Fruit fly (Drosophila melanogaster) whole organism, embryonic: Measurements from ENCODE around the gene mthl9.

Experiments used
- Atf-2 ChIP-seq: fragments of 200-800 bp; sonication (Bioruptor generic); optimal IDR thresholded peaks from 2 replicates; lab custom pipeline; 2016; ENCODE audit warnings: missing biosample characterization, missing genetic modification characterization
- B-H1 ChIP-seq: fragments of 200-800 bp; sonication (Bioruptor generic); IDR thresholded peaks from 3 replicates; pipeline ENCODE4 v1.3.6; 2022; ENCODE audit warnings: missing biosample characterization, missing genetic modification characterization
- CG12104 ChIP-seq: fragments of 200-800 bp; sonication (Bioruptor generic); optimal IDR thresholded peaks from 3 replicates; lab custom pipeline; 2016; ENCODE audit warnings: missing biosample characterization, missing genetic modification characterization
- CG12236 ChIP-seq: fragments of 200-800 bp; sonication (Bioruptor generic); optimal IDR thresholded peaks from 2 replicates; lab custom pipeline; 2016; ENCODE audit warnings: missing biosample characterization, missing genetic modification characterization
- CG13296 ChIP-seq: fragments of 200-800 bp; sonication (Bioruptor generic); optimal IDR thresholded peaks from 3 replicates; lab custom pipeline; 2018; ENCODE audit warnings: missing biosample characterization, mild to moderate bottlenecking, missing genetic modification characterization
- CG13775 ChIP-seq: fragments of 200-800 bp; sonication (Bioruptor generic); optimal IDR thresholded peaks from 3 replicates; lab custom pipeline; 2017; ENCODE audit warnings: missing biosample characterization, mild to moderate bottlenecking, missing genetic modification characterization
- CG14014 ChIP-seq: fragments of 200-800 bp; sonication (Bioruptor generic); IDR thresholded peaks from 2 replicates; pipeline ENCODE4 v1.3.6; 2022; ENCODE audit warnings: missing biosample characterization, missing genetic modification characterization
- CG17186 ChIP-seq: fragments of 200-800 bp; sonication (Bioruptor generic); optimal IDR thresholded peaks from 3 replicates; lab custom pipeline; 2017; ENCODE audit warnings: missing biosample characterization, missing genetic modification reagents, missing genetic modification characterization
- CG1792 ChIP-seq: fragments of 200-800 bp; sonication (Bioruptor generic); optimal IDR thresholded peaks from 2 replicates; lab custom pipeline; 2016; ENCODE audit warnings: missing biosample characterization, missing genetic modification characterization
- CG18476 ChIP-seq: fragments of 200-800 bp; sonication (Bioruptor generic); optimal IDR thresholded peaks from 2 replicates; lab custom pipeline; 2016; ENCODE audit warnings: missing biosample characterization, mild to moderate bottlenecking, missing genetic modification characterization
- CG3407 ChIP-seq: fragments of 200-800 bp; sonication (Bioruptor generic); optimal IDR thresholded peaks from 2 replicates; lab custom pipeline; 2018; ENCODE audit warnings: missing biosample characterization, mild to moderate bottlenecking, missing genetic modification characterization
- CG34224 ChIP-seq: fragments of 200-800 bp; sonication (Bioruptor generic); IDR thresholded peaks from 3 replicates; pipeline ENCODE4 v1.3.6; 2022; ENCODE audit warnings: missing biosample characterization, missing genetic modification characterization; ENCODE audit not compliant: partially characterized antibody
- CG5180 ChIP-seq: fragments of 200-800 bp; sonication (Bioruptor generic); optimal IDR thresholded peaks from 3 replicates; lab custom pipeline; 2017; ENCODE audit warnings: missing biosample characterization, missing genetic modification characterization, mild to moderate bottlenecking, moderate library complexity, missing genetic modification reagents
- CG9215 ChIP-seq: fragments of 200-800 bp; sonication (Bioruptor generic); IDR thresholded peaks from 2 replicates; pipeline ENCODE4 v1.3.6; 2022; ENCODE audit warnings: missing biosample characterization, missing genetic modification characterization
- CG9932 ChIP-seq: fragments of 200-800 bp; sonication (Bioruptor generic); IDR thresholded peaks from 2 replicates; pipeline ENCODE4 v1.3.6; 2022; ENCODE audit warnings: missing biosample characterization, missing genetic modification characterization
- CHES-1-like ChIP-seq: fragments of 200-800 bp; sonication (Bioruptor generic); optimal IDR thresholded peaks from 2 replicates; lab custom pipeline; 2016; ENCODE audit warnings: missing biosample characterization, missing genetic modification characterization
- CoRest ChIP-seq: fragments of 200-800 bp; sonication (Bioruptor generic); optimal IDR thresholded peaks from 3 replicates; lab custom pipeline; 2018; ENCODE audit warnings: missing biosample characterization, mild to moderate bottlenecking, missing genetic modification characterization, moderate library complexity
- Deaf1 ChIP-seq: fragments of 200-800 bp; optimal IDR thresholded peaks from 3 replicates; lab custom pipeline; 2019; ENCODE audit warnings: missing biosample characterization, mild to moderate bottlenecking, missing genetic modification characterization, moderate library complexity
- Dek ChIP-seq: fragments of 200-800 bp; sonication (Bioruptor generic); optimal IDR thresholded peaks from 3 replicates; lab custom pipeline; 2019; ENCODE audit warnings: missing biosample characterization, mild to moderate bottlenecking, missing genetic modification characterization, moderate library complexity
- Dip3 ChIP-seq: fragments of 200-800 bp; sonication (Bioruptor generic); optimal IDR thresholded peaks from 3 replicates; lab custom pipeline; 2016; ENCODE audit warnings: missing biosample characterization, missing genetic modification characterization
- Dref ChIP-seq: fragments of 200-800 bp; sonication (Bioruptor generic); IDR thresholded peaks from 2 replicates; pipeline ENCODE4 v1.3.6; 2022; ENCODE audit warnings: missing biosample characterization, missing genetic modification characterization
- Fer2 ChIP-seq: fragments of 200-800 bp; sonication (Bioruptor generic); optimal IDR thresholded peaks from 2 replicates; lab custom pipeline; 2018; ENCODE audit warnings: missing biosample characterization, mild to moderate bottlenecking, missing genetic modification characterization, moderate library complexity
- HLH54F ChIP-seq: fragments of 200-800 bp; sonication (Bioruptor generic); optimal IDR thresholded peaks from 3 replicates; lab custom pipeline; 2016; ENCODE audit warnings: missing biosample characterization, missing genetic modification characterization
- Hey ChIP-seq: fragments of 200-800 bp; sonication (Bioruptor generic); optimal IDR thresholded peaks from 3 replicates; lab custom pipeline; 2018; ENCODE audit warnings: missing biosample characterization, mild to moderate bottlenecking, missing genetic modification characterization
- Lhr ChIP-seq: fragments of 200-800 bp; sonication (Bioruptor generic); optimal IDR thresholded peaks from 3 replicates; lab custom pipeline; 2017; ENCODE audit warnings: mild to moderate bottlenecking, missing biosample characterization, missing genetic modification reagents, missing genetic modification characterization
- Mes4 ChIP-seq: fragments of 200-800 bp; sonication (Bioruptor generic); optimal IDR thresholded peaks from 2 replicates; lab custom pipeline; 2016; ENCODE audit warnings: missing biosample characterization, missing genetic modification characterization
- NFAT ChIP-seq: fragments of 200-800 bp; sonication (Bioruptor generic); IDR thresholded peaks from 2 replicates; pipeline ENCODE4 v1.3.6; 2022; ENCODE audit warnings: missing biosample characterization, missing genetic modification characterization
- Nf-YC ChIP-seq: fragments of 200-800 bp; optimal IDR thresholded peaks from 3 replicates; lab custom pipeline; 2019; ENCODE audit warnings: missing biosample characterization, mild to moderate bottlenecking, missing genetic modification characterization, moderate library complexity
- Oaz ChIP-seq: fragments of 200-800 bp; sonication (Bioruptor generic); IDR thresholded peaks from 2 replicates; pipeline ENCODE4 v1.3.6; 2022; ENCODE audit warnings: missing biosample characterization, missing genetic modification characterization
- Oli ChIP-seq: fragments of 200-800 bp; sonication (Bioruptor generic); optimal IDR thresholded peaks from 2 replicates; lab custom pipeline; 2018; ENCODE audit warnings: missing biosample characterization, mild to moderate bottlenecking, missing genetic modification characterization, moderate library complexity
- Poxn ChIP-seq: fragments of 200-800 bp; sonication (Bioruptor generic); IDR thresholded peaks from 2 replicates; pipeline ENCODE4 v1.3.6; 2022; ENCODE audit warnings: missing biosample characterization, missing genetic modification characterization
- Sox100B ChIP-seq: fragments of 200-800 bp; sonication (Bioruptor generic); optimal IDR thresholded peaks from 3 replicates; lab custom pipeline; 2018; ENCODE audit warnings: missing biosample characterization, mild to moderate bottlenecking, missing genetic modification characterization
- ato ChIP-seq: fragments of 200-800 bp; sonication (Bioruptor generic); IDR thresholded peaks from 2 replicates; pipeline ENCODE4 v1.3.6; 2022; ENCODE audit warnings: missing biosample characterization, missing genetic modification characterization; ENCODE audit not compliant: partially characterized antibody
- btn ChIP-seq: fragments of 200-800 bp; sonication (Bioruptor generic); optimal IDR thresholded peaks from 2 replicates; lab custom pipeline; 2016; ENCODE audit warnings: missing biosample characterization, missing genetic modification characterization
- chinmo ChIP-seq: fragments of 200-800 bp; sonication (Bioruptor generic); IDR thresholded peaks from 4 replicates; pipeline ENCODE4 v1.3.6; 2022; ENCODE audit warnings: missing biosample characterization, missing genetic modification characterization; ENCODE audit not compliant: partially characterized antibody
- disco-r ChIP-seq: fragments of 200-800 bp; sonication (Bioruptor generic); optimal IDR thresholded peaks from 2 replicates; lab custom pipeline; 2016; ENCODE audit warnings: missing biosample characterization, missing genetic modification characterization
- dysf ChIP-seq: fragments of 200-800 bp; sonication (Bioruptor generic); IDR thresholded peaks from 3 replicates; pipeline ENCODE4 v1.3.6; 2022; ENCODE audit warnings: missing biosample characterization, missing genetic modification characterization
- ewg ChIP-seq: fragments of 200-800 bp; sonication (Bioruptor generic); optimal IDR thresholded peaks from 3 replicates; lab custom pipeline; 2017; ENCODE audit warnings: mild to moderate bottlenecking, missing biosample characterization, missing genetic modification reagents, missing genetic modification characterization
- grn ChIP-seq: fragments of 200-800 bp; sonication (Bioruptor generic); optimal IDR thresholded peaks from 3 replicates; lab custom pipeline; 2017; ENCODE audit warnings: missing biosample characterization, missing genetic modification characterization
- gsb ChIP-seq: fragments of 200-800 bp; sonication (Bioruptor generic); IDR thresholded peaks from 2 replicates; pipeline ENCODE4 v1.3.6; 2022; ENCODE audit warnings: missing biosample characterization, missing genetic modification characterization
- gt ChIP-seq: fragments of 200-800 bp; sonication (Bioruptor generic); IDR thresholded peaks from 2 replicates; pipeline ENCODE4 v1.3.6; 2022; ENCODE audit warnings: missing biosample characterization, missing genetic modification characterization
- lbe ChIP-seq: fragments of 200-800 bp; sonication (Bioruptor generic); optimal IDR thresholded peaks from 2 replicates; lab custom pipeline; 2016; ENCODE audit warnings: missing biosample characterization, mild to moderate bottlenecking, missing genetic modification characterization
- pan ChIP-seq, 4 experiments: fragments of >200 bp in 3 of 4; fragments of 200-800 bp in 1 of 4; sonication (Bioruptor generic) in 1 of 4; optimal IDR thresholded peaks in 3 of 4; IDR thresholded peaks in 1 of 4; 2 replicates each; pipeline versions ENCODE4 v1.3.6 to Lab custom; 2017 to 2022; ENCODE audit warnings: missing biosample characterization in 2 of 4, missing genetic modification characterization in 2 of 4, mixed read lengths in 1 of 4
- pzg ChIP-seq: fragments of 200-800 bp; sonication (Bioruptor generic); optimal IDR thresholded peaks from 3 replicates; lab custom pipeline; 2018; ENCODE audit warnings: missing biosample characterization, mild to moderate bottlenecking, missing genetic modification characterization, moderate library complexity
- sr ChIP-seq: fragments of 200-800 bp; sonication (Bioruptor generic); IDR thresholded peaks from 3 replicates; pipeline ENCODE4 v1.3.6; 2022; ENCODE audit warnings: missing biosample characterization, missing genetic modification characterization
- tin ChIP-seq: fragments of 200-800 bp; sonication (Bioruptor generic); optimal IDR thresholded peaks from 3 replicates; lab custom pipeline; 2016; ENCODE audit warnings: missing biosample characterization, missing genetic modification characterization
- toy ChIP-seq: fragments of 200-800 bp; sonication (Bioruptor generic); IDR thresholded peaks from 2 replicates; pipeline ENCODE4 v1.3.6; 2022; ENCODE audit warnings: missing biosample characterization, missing genetic modification characterization
- tup ChIP-seq: fragments of 200-800 bp; sonication (Bioruptor generic); optimal IDR thresholded peaks from 2 replicates; lab custom pipeline; 2016; ENCODE audit warnings: missing biosample characterization, mild to moderate bottlenecking, missing genetic modification characterization, moderate library complexity

The mthl9 gene

DNA sequence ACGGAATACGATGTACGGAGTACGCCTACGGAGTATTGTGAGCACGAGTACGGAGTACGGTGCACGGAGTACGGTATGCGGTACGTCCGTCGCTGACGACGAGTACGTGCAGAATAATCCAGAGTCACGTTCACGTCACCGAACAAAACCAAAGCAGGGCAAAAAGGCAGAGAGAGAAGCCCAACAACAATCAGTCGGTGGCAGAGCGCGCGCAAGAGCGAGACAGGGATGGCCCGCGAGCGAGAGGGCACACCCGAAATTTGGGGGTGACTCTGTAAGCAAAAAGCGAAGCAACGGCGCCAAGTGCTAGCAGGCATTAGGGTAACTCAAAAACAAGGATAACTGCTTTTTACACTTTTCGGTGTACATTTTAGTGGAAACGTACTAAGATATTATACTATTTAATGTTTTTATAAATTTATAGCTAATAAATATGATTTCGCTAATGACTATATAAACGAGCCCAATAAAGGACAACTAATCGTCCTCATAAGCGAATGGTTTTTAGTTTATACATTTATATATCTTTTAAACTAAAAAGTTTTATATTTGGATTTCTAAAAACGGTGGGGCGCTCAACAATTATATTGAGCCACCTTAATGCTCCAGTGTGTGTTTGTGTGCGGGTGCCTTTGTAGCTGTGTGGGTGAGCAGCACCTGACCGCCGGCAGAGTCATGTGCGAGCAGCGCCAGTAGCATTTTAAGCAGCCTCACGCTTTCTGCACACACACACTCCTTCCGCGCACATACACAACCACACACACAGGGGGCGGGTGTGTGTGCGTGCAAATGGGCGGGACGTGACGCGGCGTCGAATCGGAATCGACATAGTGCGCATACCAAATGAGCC, 45.3 kb upstream of the mthl9 start (continued):
- TF ChIP-seq B-H1 (GFP tag; lab: Robert Waterston, UW) (peak; percentile 48; the same call in 2 of the 3 replicates), Fer2 (peak; percentile 89), NFAT (no peak), Deaf1 (tag; lab: Kevin White, UChicago) (peak; percentile 69), CG34224 (no peak), toy (peak; percentile 58; the same call in 1 of the 2 replicates), CG13775 (GFP tag; lab: Kevin White, UChicago) (peak; percentile 86), CG12236 (GFP tag; lab: Kevin White, UChicago) (no peak), btn (no peak), CG1792 (GFP tag; lab: Kevin White, UChicago) (no peak), CG18476 (GFP tag; lab: Kevin White, UChicago) (peak; percentile 79), grn (GFP tag; lab: Kevin White, UChicago) (no peak), Sox100B (GFP tag; lab: Kevin White, UChicago) (peak; percentile 95), CG17186 (GFP tag; lab: Kevin White, UChicago) (peak; percentile 22), CG9932 (GFP tag; lab: Robert Waterston, UW) (peak; percentile 64), Dek (tag; lab: Kevin White, UChicago) (peak; percentile 90), dysf (GFP tag; lab: Robert Waterston, UW) (peak; percentile 90), Nf-YC (tag; lab: Kevin White, UChicago) (no peak), CG9215 (peak; percentile 54), pzg (no peak), Hey (tag; lab: Kevin White, UChicago) (no peak), gsb (peak; percentile 11; the same call in 1 of the 2 replicates), Dip3 (peak; percentile 2), Mes4 (no peak), CoRest (peak; percentile 91), gt (GFP tag; lab: Robert Waterston, UW) (no peak), CG3407 (GFP tag; lab: Kevin White, UChicago) (peak; percentile 85), sr (GFP tag; lab: Robert Waterston, UW) (no peak), tup (GFP tag; lab: Kevin White, UChicago) (peak; percentile 57), CHES-1-like (GFP tag; lab: Kevin White, UChicago) (no peak), pan (optimal IDR thresholded peaks at IDR 0.05; lab: Kevin White, UChicago) (no peak), pan (GFP tag; optimal IDR thresholded peaks at IDR 0.05 in 1 of 2, IDR thresholded peaks at IDR 0.05 in 1 of 2) (peak in 1 of 2 experiments; percentile 85), tin (GFP tag; lab: Kevin White, UChicago) (peak; percentile 83), chinmo (GFP tag; lab: Robert Waterston, UW) (no peak), ato (GFP tag; lab: Robert Waterston, UW) (no peak; the same call in 1 of the 2 replicates), Oli (tag; lab: Kevin White, UChicago) (peak; percentile 94), ewg (GFP tag; lab: Kevin White, UChicago) (peak; percentile 27), Oaz (GFP tag; lab: Robert Waterston, UW) (no peak; the same call in 1 of the 2 replicates), Poxn (peak; percentile 21; the same call in 1 of the 2 replicates), Lhr (peak; percentile 75), Dref (GFP tag; lab: Robert Waterston, UW) (no peak), HLH54F (no peak), CG12104 (peak; percentile 81), lbe (GFP tag; lab: Kevin White, UChicago) (peak; percentile 50), CG5180 (GFP tag; lab: Kevin White, UChicago) (peak; percentile 75), Atf-2 (GFP tag; lab: Kevin White, UChicago) (no peak), CG13296 (GFP tag; lab: Kevin White, UChicago) (peak; percentile 96), disco-r (GFP tag; lab: Kevin White, UChicago) (no peak), CG14014 (GFP tag; lab: Robert Waterston, UW) (peak; percentile 84)
